Fruit fly (Drosophila melanogaster) whole organism, embryonic: Measurements from ENCODE around the gene RabGGTa.
A peak's percentile ranks its signal among the peaks of the same experiment; 100 is the strongest.

Experiments
- Abd-B ChIP-seq: fragments of 200-800 bp; sonication (Bioruptor generic); optimal IDR thresholded peaks from 2 replicates; lab custom pipeline; 2018; ENCODE audit warnings: missing biosample characterization, mild to moderate bottlenecking, missing genetic modification characterization, moderate library complexity
- Atf6 ChIP-seq: fragments of 200-800 bp; sonication (Bioruptor generic); IDR thresholded peaks from 2 replicates; pipeline ENCODE4 v1.3.6; 2022; ENCODE audit warnings: missing biosample characterization, missing genetic modification characterization
- Bgb ChIP-seq: fragments of 200-800 bp; sonication (Bioruptor generic); IDR thresholded peaks from 2 replicates; pipeline ENCODE4 v1.3.6; 2022; ENCODE audit warnings: missing biosample characterization, missing genetic modification characterization; ENCODE audit not compliant: partially characterized antibody
- CG10209 ChIP-seq: fragments of 200-800 bp; sonication (Bioruptor generic); optimal IDR thresholded peaks from 3 replicates; lab custom pipeline; 2017; ENCODE audit warnings: missing biosample characterization, mild to moderate bottlenecking, missing genetic modification characterization, missing genetic modification reagents
- CG10274 ChIP-seq: fragments of 200-800 bp; sonication (Bioruptor generic); optimal IDR thresholded peaks from 3 replicates; lab custom pipeline; 2017; ENCODE audit warnings: missing biosample characterization, mild to moderate bottlenecking, missing genetic modification characterization
- CG10565 ChIP-seq: fragments of 200-800 bp; sonication (Bioruptor generic); optimal IDR thresholded peaks from 3 replicates; lab custom pipeline; 2016; ENCODE audit warnings: missing biosample characterization, mild to moderate bottlenecking, missing genetic modification characterization
- CG11560 ChIP-seq: fragments of 200-800 bp; sonication (Bioruptor generic); IDR thresholded peaks from 3 replicates; pipeline ENCODE4 v1.3.6; 2022; ENCODE audit warnings: missing biosample characterization, missing genetic modification characterization
- CG12071 ChIP-seq: fragments of 200-800 bp; sonication (Bioruptor generic); optimal IDR thresholded peaks from 3 replicates; lab custom pipeline; 2018; ENCODE audit warnings: missing biosample characterization, mild to moderate bottlenecking, missing genetic modification characterization
- CG15269 ChIP-seq: fragments of 200-800 bp; sonication (Bioruptor generic); optimal IDR thresholded peaks from 2 replicates; lab custom pipeline; 2018; ENCODE audit warnings: missing biosample characterization, mild to moderate bottlenecking, missing genetic modification characterization, moderate library complexity
- CG16815 ChIP-seq: fragments of 200-800 bp; sonication (Bioruptor generic); optimal IDR thresholded peaks from 3 replicates; lab custom pipeline; 2017; ENCODE audit warnings: missing biosample characterization, mild to moderate bottlenecking, missing genetic modification characterization
- CG2129 ChIP-seq: fragments of 200-800 bp; sonication (Bioruptor generic); IDR thresholded peaks from 2 replicates; pipeline ENCODE4 v1.3.6; 2022; ENCODE audit warnings: missing biosample characterization, missing genetic modification characterization; ENCODE audit not compliant: partially characterized antibody
- CG5180 ChIP-seq: fragments of 200-800 bp; sonication (Bioruptor generic); optimal IDR thresholded peaks from 3 replicates; lab custom pipeline; 2017; ENCODE audit warnings: missing biosample characterization, missing genetic modification characterization, mild to moderate bottlenecking, moderate library complexity, missing genetic modification reagents
- CG6272 ChIP-seq: fragments of 200-800 bp; sonication (Bioruptor generic); IDR thresholded peaks from 2 replicates; pipeline ENCODE4 v1.3.6; 2022; ENCODE audit warnings: missing biosample characterization, missing genetic modification characterization
- CG6813 ChIP-seq: fragments of 200-800 bp; sonication (Bioruptor generic); optimal IDR thresholded peaks from 2 replicates; lab custom pipeline; 2017; ENCODE audit warnings: missing biosample characterization, missing genetic modification characterization, mild to moderate bottlenecking, moderate library complexity, missing genetic modification reagents
- CG8281 ChIP-seq: fragments of 200-800 bp; sonication (Bioruptor generic); optimal IDR thresholded peaks from 2 replicates; lab custom pipeline; 2018; ENCODE audit warnings: missing biosample characterization, mild to moderate bottlenecking, missing genetic modification characterization, moderate library complexity
- D ChIP-seq, 2 experiments: fragments of 200-800 bp in 1 of 2; fragments of >200 bp in 1 of 2; sonication (Bioruptor generic) in 1 of 2; optimal IDR thresholded peaks; 2 replicates in 1 of 2; 3 replicates in 1 of 2; lab custom pipeline; 2017; ENCODE audit warnings: mild to moderate bottlenecking in 1 of 2, missing biosample characterization in 1 of 2, missing genetic modification characterization in 1 of 2, missing genetic modification reagents in 1 of 2
- Dbx ChIP-seq: fragments of 200-800 bp; sonication (Bioruptor generic); IDR thresholded peaks from 3 replicates; pipeline ENCODE4 v1.3.6; 2022; ENCODE audit warnings: missing biosample characterization, missing genetic modification characterization
- Dref ChIP-seq: fragments of 200-800 bp; sonication (Bioruptor generic); IDR thresholded peaks from 2 replicates; pipeline ENCODE4 v1.3.6; 2022; ENCODE audit warnings: missing biosample characterization, missing genetic modification characterization
- Fer3 ChIP-seq: fragments of 200-800 bp; sonication (Bioruptor generic); optimal IDR thresholded peaks from 2 replicates; lab custom pipeline; 2018; ENCODE audit warnings: missing biosample characterization, mild to moderate bottlenecking, missing genetic modification characterization, moderate library complexity
- Hand ChIP-seq: fragments of 200-800 bp; sonication (Bioruptor generic); optimal IDR thresholded peaks from 2 replicates; lab custom pipeline; 2017; ENCODE audit warnings: mild to moderate bottlenecking, missing biosample characterization, missing genetic modification reagents, missing genetic modification characterization
- MTF-1 ChIP-seq: fragments of 200-800 bp; sonication (Bioruptor generic); optimal IDR thresholded peaks from 2 replicates; lab custom pipeline; 2018; ENCODE audit warnings: missing biosample characterization, mild to moderate bottlenecking, missing genetic modification characterization, borderline replicate concordance
- Mad ChIP-seq: fragments of 200-800 bp; sonication (Bioruptor generic); optimal IDR thresholded peaks from 2 replicates; lab custom pipeline; 2016; ENCODE audit warnings: missing biosample characterization, missing genetic modification characterization
- NFAT ChIP-seq: fragments of 200-800 bp; sonication (Bioruptor generic); IDR thresholded peaks from 2 replicates; pipeline ENCODE4 v1.3.6; 2022; ENCODE audit warnings: missing biosample characterization, missing genetic modification characterization
- Neu2 ChIP-seq: fragments of 200-800 bp; sonication (Bioruptor generic); optimal IDR thresholded peaks from 3 replicates; lab custom pipeline; 2016; ENCODE audit warnings: missing biosample characterization, missing genetic modification characterization, borderline replicate concordance
- Nf-YB ChIP-seq: fragments of 200-800 bp; sonication (Bioruptor generic); optimal IDR thresholded peaks from 3 replicates; lab custom pipeline; 2019; ENCODE audit warnings: missing biosample characterization, mild to moderate bottlenecking, missing genetic modification characterization, moderate library complexity
- Optix ChIP-seq: fragments of 200-800 bp; sonication (Bioruptor generic); IDR thresholded peaks from 3 replicates; pipeline ENCODE4 v1.3.6; 2022; ENCODE audit warnings: missing biosample characterization, missing genetic modification characterization
- Sry-δ ChIP-seq: fragments of 200-800 bp; sonication (Bioruptor generic); optimal IDR thresholded peaks from 2 replicates; lab custom pipeline; 2016; ENCODE audit warnings: missing biosample characterization, missing genetic modification characterization
- Xrp1 ChIP-seq: fragments of 200-800 bp; sonication (Bioruptor generic); IDR thresholded peaks from 2 replicates; pipeline ENCODE4 v1.3.6; 2022; ENCODE audit warnings: missing biosample characterization, missing genetic modification characterization
- bowl ChIP-seq: fragments of 200-800 bp; sonication (Bioruptor generic); IDR thresholded peaks from 2 replicates; pipeline ENCODE4 v1.3.6; 2022; ENCODE audit warnings: missing biosample characterization, missing genetic modification characterization
- cas ChIP-seq: fragments of 200-800 bp; sonication (Bioruptor generic); IDR thresholded peaks from 2 replicates; pipeline ENCODE4 v1.3.6; 2022; ENCODE audit warnings: missing biosample characterization, missing genetic modification characterization
- fd96Cb ChIP-seq: fragments of 200-800 bp; sonication (Bioruptor generic); optimal IDR thresholded peaks from 2 replicates; lab custom pipeline; 2018; ENCODE audit warnings: missing biosample characterization, mild to moderate bottlenecking, missing genetic modification characterization, moderate library complexity
- gcm ChIP-seq: fragments of 200-800 bp; sonication (Bioruptor generic); optimal IDR thresholded peaks from 2 replicates; lab custom pipeline; 2019; ENCODE audit warnings: missing biosample characterization, mild to moderate bottlenecking, missing genetic modification characterization, moderate library complexity
- gro ChIP-seq: fragments of 200-800 bp; sonication (Bioruptor generic); optimal IDR thresholded peaks from 2 replicates; lab custom pipeline; 2016; ENCODE audit warnings: missing biosample characterization, missing genetic modification characterization
- h ChIP-seq: fragments of >200 bp; optimal IDR thresholded peaks from 2 replicates; lab custom pipeline; 2017
- her ChIP-seq: fragments of 200-800 bp; sonication (Bioruptor generic); optimal IDR thresholded peaks from 2 replicates; lab custom pipeline; 2016; ENCODE audit warnings: missing biosample characterization, missing genetic modification characterization
- luna ChIP-seq: fragments of 200-800 bp; sonication (Bioruptor generic); optimal IDR thresholded peaks from 2 replicates; lab custom pipeline; 2016; ENCODE audit warnings: missing biosample characterization, missing genetic modification characterization
- org-1 ChIP-seq: fragments of 200-800 bp; sonication (Bioruptor generic); optimal IDR thresholded peaks from 2 replicates; lab custom pipeline; 2017; ENCODE audit warnings: missing biosample characterization, missing genetic modification characterization
- pita ChIP-seq: fragments of 200-800 bp; sonication (Bioruptor generic); optimal IDR thresholded peaks from 2 replicates; lab custom pipeline; 2017; ENCODE audit warnings: missing biosample characterization, mild to moderate bottlenecking, missing genetic modification characterization
- run ChIP-seq: fragments of 200-800 bp; sonication (Bioruptor generic); optimal IDR thresholded peaks from 3 replicates; lab custom pipeline; 2018; ENCODE audit warnings: missing biosample characterization, mild to moderate bottlenecking, missing genetic modification characterization
- sc ChIP-seq, 3 experiments: fragments of >200 bp in 2 of 3; fragments of 200-800 bp in 1 of 3; sonication (Bioruptor generic) in 1 of 3; optimal IDR thresholded peaks; 2 replicates in 2 of 3; 3 replicates in 1 of 3; lab custom pipeline; 2017; ENCODE audit warnings: mild to moderate bottlenecking in 1 of 3, missing biosample characterization in 1 of 3, missing genetic modification characterization in 1 of 3, missing genetic modification reagents in 1 of 3
- sim ChIP-seq: fragments of 200-800 bp; sonication (Bioruptor generic); IDR thresholded peaks from 2 replicates; pipeline ENCODE4 v1.3.6; 2022; ENCODE audit warnings: missing biosample characterization, missing genetic modification characterization
- tap ChIP-seq: fragments of 200-800 bp; optimal IDR thresholded peaks from 3 replicates; lab custom pipeline; 2019; ENCODE audit warnings: missing biosample characterization, mild to moderate bottlenecking, missing genetic modification characterization, moderate library complexity
- tgo ChIP-seq: fragments of 200-800 bp; sonication (Bioruptor generic); IDR thresholded peaks from 3 replicates; pipeline ENCODE4 v1.3.6; 2022; ENCODE audit warnings: missing biosample characterization, missing genetic modification characterization
- tll ChIP-seq, 2 experiments: fragments of 200-800 bp in 1 of 2; fragments of >200 bp in 1 of 2; sonication (Bioruptor generic) in 1 of 2; optimal IDR thresholded peaks; 2 replicates each; lab custom pipeline; 2017 to 2019; ENCODE audit warnings: missing biosample characterization in 2 of 2, missing genetic modification characterization in 2 of 2, mild to moderate bottlenecking in 1 of 2, moderate library complexity in 1 of 2
- tna ChIP-seq: fragments of 200-800 bp; sonication (Bioruptor generic); IDR thresholded peaks from 2 replicates; pipeline ENCODE4 v1.3.6; 2022; ENCODE audit warnings: missing biosample characterization, missing genetic modification characterization; ENCODE audit not compliant: partially characterized antibody
- tup ChIP-seq: fragments of 200-800 bp; sonication (Bioruptor generic); optimal IDR thresholded peaks from 2 replicates; lab custom pipeline; 2016; ENCODE audit warnings: missing biosample characterization, mild to moderate bottlenecking, missing genetic modification characterization, moderate library complexity
- unc-4 ChIP-seq: fragments of 200-800 bp; sonication (Bioruptor generic); IDR thresholded peaks from 2 replicates; pipeline ENCODE4 v1.3.6; 2022; ENCODE audit warnings: missing biosample characterization, missing genetic modification characterization; ENCODE audit not compliant: partially characterized antibody

Gene RabGGTa

DNA sequence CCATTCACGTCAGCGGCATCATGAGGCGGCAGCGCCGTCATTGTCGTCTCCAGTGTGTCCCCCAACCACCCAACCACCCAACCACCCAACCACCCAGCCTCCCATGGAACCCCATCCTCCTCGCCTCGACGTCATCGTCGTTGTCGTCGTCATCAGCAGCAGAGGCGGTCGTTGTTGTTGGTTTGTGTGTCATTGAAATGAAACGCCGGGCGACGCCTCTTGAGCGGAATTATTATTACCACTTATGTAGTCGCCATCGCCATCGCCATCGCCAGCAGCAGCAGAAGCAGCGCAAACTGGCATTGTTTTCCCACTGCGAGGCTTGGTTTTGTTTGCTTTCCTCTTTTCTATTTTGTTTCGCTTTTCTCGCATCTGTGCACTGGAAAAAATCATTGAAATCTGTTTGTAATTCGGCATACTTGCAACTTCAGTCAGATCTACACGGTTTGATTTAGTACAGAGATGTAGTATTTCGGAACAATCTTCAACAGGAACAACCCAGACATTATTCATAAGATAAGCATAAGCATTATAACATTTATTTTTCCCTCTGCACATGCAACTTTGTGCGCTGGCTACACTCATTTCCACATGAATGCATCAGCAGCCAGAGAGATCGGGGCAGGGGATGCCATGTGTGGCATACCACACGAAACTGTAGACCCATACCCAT lies 14.9 kb upstream of the RabGGTa start (continued):
- TF ChIP-seq Fer3 (peak; percentile 87), run (tag; lab: Kevin White, UChicago) (peak; percentile 93), CG16815 (GFP tag; lab: Kevin White, UChicago) (peak; percentile 98), Mad (GFP tag; lab: Kevin White, UChicago) (peak; percentile 90), CG10209 (GFP tag; lab: Kevin White, UChicago) (peak; percentile 97), CG2129 (GFP tag; lab: Robert Waterston, UW) (no peak), CG8281 (tag; lab: Kevin White, UChicago) (peak; percentile 83), Bgb (GFP tag; lab: Robert Waterston, UW) (no peak), CG10274 (GFP tag; lab: Kevin White, UChicago) (peak; percentile 77), luna (GFP tag; lab: Kevin White, UChicago) (no peak), sim (GFP tag; lab: Robert Waterston, UW) (peak; percentile 98), her (GFP tag; lab: Kevin White, UChicago) (peak; percentile 92), MTF-1 (GFP tag; lab: Kevin White, UChicago) (peak; percentile 95), h (lab: Kevin White, UChicago) (no peak), bowl (GFP tag; lab: Robert Waterston, UW) (peak; percentile 80), org-1 (GFP tag; lab: Kevin White, UChicago) (peak; percentile 97), NFAT (GFP tag; lab: Robert Waterston, UW) (peak; percentile 58), sc (optimal IDR thresholded peaks at IDR 0.05; lab: Kevin White, UChicago) (no peak), sc (GFP tag; optimal IDR thresholded peaks at IDR 0.05; lab: Kevin White, UChicago) (peak; percentile 99), Dbx (GFP tag; lab: Robert Waterston, UW) (no peak), Dref (GFP tag; lab: Robert Waterston, UW) (no peak), Atf6 (GFP tag; lab: Robert Waterston, UW) (peak; percentile 66), Nf-YB (GFP tag; lab: Kevin White, UChicago) (peak; percentile 88), tna (GFP tag; lab: Robert Waterston, UW) (no peak), CG6813 (peak; percentile 97), CG6272 (GFP tag; lab: Robert Waterston, UW) (peak; percentile 91), D (optimal IDR thresholded peaks at IDR 0.05; lab: Kevin White, UChicago) (peak; percentile 56), D (GFP tag; optimal IDR thresholded peaks at IDR 0.05; lab: Kevin White, UChicago) (peak; percentile 100), gro (no peak), gcm (GFP tag; lab: Kevin White, UChicago) (peak; percentile 98), tll (GFP tag; optimal IDR thresholded peaks at IDR 0.05; lab: Kevin White, UChicago) (peak in 1 of 2 experiments; percentile 90), unc-4 (GFP tag; lab: Robert Waterston, UW) (no peak), CG15269 (peak; percentile 84), CG12071 (GFP tag; lab: Kevin White, UChicago) (peak; percentile 93), CG10565 (peak; percentile 93), Hand (GFP tag; lab: Kevin White, UChicago) (peak; percentile 52), tgo (GFP tag; lab: Robert Waterston, UW) (peak; percentile 85), Sry-δ (GFP tag; lab: Kevin White, UChicago) (peak; percentile 65), pita (GFP tag; lab: Kevin White, UChicago) (no peak), Neu2 (peak; percentile 96), CG11560 (peak; percentile 76), tup (peak; percentile 93), fd96Cb (tag; lab: Kevin White, UChicago) (peak; percentile 99), Abd-B (GFP tag; lab: Kevin White, UChicago) (peak; percentile 96), cas (GFP tag; lab: Robert Waterston, UW) (0 out of 2 replicates have a peak, but pooled peaks have one; percentile 20), Xrp1 (peak; percentile 99), tap (tag; lab: Kevin White, UChicago) (peak; percentile 97), CG5180 (GFP tag; lab: Kevin White, UChicago) (peak; percentile 83), Optix (GFP tag; lab: Robert Waterston, UW) (peak; percentile 98)
